Worm (Caenorhabditis elegans) whole organism, early embryonic: ENCODE data around the gene F25B5.3.

Experiments used
- B0310.2 ChIP-seq: sonication (generic microtip); optimal IDR thresholded peaks from 2 replicates; lab custom pipeline; 2016; ENCODE audit warnings: mild to moderate bottlenecking, missing genetic modification characterization, missing compliant biosample characterization
- F13C5.2 ChIP-seq: sonication (generic microtip); optimal IDR thresholded peaks from 2 replicates; lab custom pipeline; 2017; ENCODE audit warnings: mild to moderate bottlenecking, missing genetic modification characterization, inconsistent platforms, missing compliant biosample characterization
- aly-1 ChIP-seq: sonication (generic microtip); optimal IDR thresholded peaks from 2 replicates; lab custom pipeline; 2016; ENCODE audit warnings: missing genetic modification characterization, missing compliant biosample characterization
- ama-1 ChIP-seq: fragments of 150-350 bp; optimal IDR thresholded peaks from 2 replicates; lab custom pipeline; 2014
- ceh-13 ChIP-seq: fragments of 200-800 bp; sonication (Bioruptor generic); optimal IDR thresholded peaks from 2 replicates; lab custom pipeline; 2018; ENCODE audit warnings: mild to moderate bottlenecking, missing genetic modification characterization, missing compliant biosample characterization
- ceh-36 ChIP-seq: sonication (generic microtip); optimal IDR thresholded peaks from 2 replicates; lab custom pipeline; 2016; ENCODE audit warnings: missing genetic modification characterization, inconsistent platforms, missing compliant biosample characterization
- ets-7 ChIP-seq: sonication (generic microtip); optimal IDR thresholded peaks from 2 replicates; lab custom pipeline; 2016; ENCODE audit warnings: missing genotype, missing genetic modification characterization, missing compliant biosample characterization
- flt-1 ChIP-seq: fragments of 200-800 bp; sonication (Bioruptor generic); IDR thresholded peaks from 2 replicates; pipeline ENCODE4 v1.3.6; 2022; ENCODE audit warnings: missing genetic modification characterization, missing compliant biosample characterization
- hmbx-1 ChIP-seq: sonication (generic microtip); optimal IDR thresholded peaks from 2 replicates; lab custom pipeline; 2016; ENCODE audit warnings: mild to moderate bottlenecking, missing genetic modification characterization, missing compliant biosample characterization
- hmg-4 ChIP-seq: fragments of 200-800 bp; sonication (Bioruptor generic); optimal IDR thresholded peaks from 2 replicates; lab custom pipeline; 2018; ENCODE audit warnings: mild to moderate bottlenecking, missing genetic modification characterization, missing compliant biosample characterization
- hnd-1 ChIP-seq: sonication (generic microtip); optimal IDR thresholded peaks from 2 replicates; lab custom pipeline; 2016; ENCODE audit warnings: missing genetic modification characterization, missing compliant biosample characterization
- pes-1 ChIP-seq: fragments of 200-800 bp; sonication (Bioruptor generic); IDR thresholded peaks from 2 replicates; pipeline ENCODE4 v1.3.6; 2022; ENCODE audit warnings: missing genetic modification reagents, missing genetic modification characterization, missing compliant biosample characterization
- scrt-1 ChIP-seq: fragments of 200-800 bp; sonication (Bioruptor generic); IDR thresholded peaks from 2 replicates; pipeline ENCODE4 v1.3.6; 2022; ENCODE audit warnings: missing genetic modification characterization, missing compliant biosample characterization
- sea-1 ChIP-seq: fragments of 200-800 bp; sonication (Bioruptor generic); conservative IDR thresholded peaks from 2 replicates; pipeline ENCODE4 v1.3.6; 2022; ENCODE audit warnings: missing genetic modification characterization, missing compliant biosample characterization
- tbx-11 ChIP-seq: fragments of 200-800 bp; sonication (Bioruptor generic); IDR thresholded peaks from 2 replicates; pipeline ENCODE4 v1.3.6; 2022; ENCODE audit warnings: missing genetic modification characterization, missing compliant biosample characterization
- tbx-37 ChIP-seq: fragments of 200-800 bp; sonication (Bioruptor generic); conservative IDR thresholded peaks from 2 replicates; pipeline ENCODE4 v1.3.6; 2022; ENCODE audit warnings: missing genetic modification reagents, missing genetic modification characterization, missing compliant biosample characterization
- tra-4 ChIP-seq: sonication (generic microtip); optimal IDR thresholded peaks from 2 replicates; lab custom pipeline; 2017; ENCODE audit warnings: missing genetic modification characterization, missing compliant biosample characterization

F25B5.3 gene

ce11 chrIII:5965839-5966463 lies 17.3 kb downstream of the F25B5.3 start, which contains the start of gene dct-6:
TSS of gene dct-6 (plus strand) at chrIII:5966413.
- TF ChIP-seq hnd-1 (tag; lab: Kevin White, UChicago) = no peak
- TF ChIP-seq ceh-13 = no peak
- TF ChIP-seq pes-1 = no peak

ce11 chrIII:5967640-5968039 lies 19.0 kb downstream of the F25B5.3 start:
- TF ChIP-seq tbx-37 (GFP tag; lab: Robert Waterston, UW) = no peak
- TF ChIP-seq F13C5.2 (tag; lab: Kevin White, UChicago) = no peak
- no peak for TF ChIP-seq tra-4 (tag; lab: Kevin White, UChicago)
- TF ChIP-seq scrt-1 (GFP tag; lab: Robert Waterston, UW) = no peak
- no peak for TF ChIP-seq aly-1 (tag; lab: Kevin White, UChicago)
- TF ChIP-seq ama-1 = no peak
- no peak for TF ChIP-seq ceh-13
- TF ChIP-seq tbx-11 = no peak
- TF ChIP-seq sea-1 (GFP tag; lab: Robert Waterston, UW) = no peak
- TF ChIP-seq ets-7 (tag; lab: Kevin White, UChicago) = no peak
- no peak for TF ChIP-seq ceh-36 (tag; lab: Kevin White, UChicago)
- TF ChIP-seq pes-1 = no peak
- TF ChIP-seq B0310.2 (tag; lab: Kevin White, UChicago) = no peak
- TF ChIP-seq flt-1 (GFP tag; lab: Robert Waterston, UW) = no peak
- no peak for TF ChIP-seq hnd-1 (tag; lab: Kevin White, UChicago)
- TF ChIP-seq hmbx-1 (tag; lab: Kevin White, UChicago) = no peak

ce11 chrIII:5975005-5975730 lies 26.5 kb downstream of the F25B5.3 start, which contains the start of gene mlp-1:
TSS of gene mlp-1 (minus strand) at chrIII:5975055.
- TF ChIP-seq tra-4 (tag; lab: Kevin White, UChicago) (no peak), hmbx-1 (tag; lab: Kevin White, UChicago) (no peak), ceh-13 (no peak), pes-1 (no peak), hmg-4 (GFP tag; lab: Kevin White, UChicago) (no peak), flt-1 (GFP tag; lab: Robert Waterston, UW) (no peak), ets-7 (tag; lab: Kevin White, UChicago) (no peak), tbx-11 (no peak), tbx-37 (GFP tag; lab: Robert Waterston, UW) (no peak), B0310.2 (tag; lab: Kevin White, UChicago) (no peak)

ce11 chrIII:5976021-5976420 lies 27.3 kb downstream of the F25B5.3 start:
- TF ChIP-seq hmbx-1 (tag; lab: Kevin White, UChicago) (no peak), hmg-4 (GFP tag; lab: Kevin White, UChicago) (no peak), tbx-37 (GFP tag; lab: Robert Waterston, UW) (no peak), flt-1 (GFP tag; lab: Robert Waterston, UW) (no peak), F13C5.2 (tag; lab: Kevin White, UChicago) (no peak)

ce11 chrIII:5980274-5980918 lies 31.7 kb downstream of the F25B5.3 start:
- TF ChIP-seq tbx-11 = no peak
- TF ChIP-seq hmbx-1 (tag; lab: Kevin White, UChicago) = no peak
- TF ChIP-seq hmg-4 (GFP tag; lab: Kevin White, UChicago) = peak; percentile 18
- TF ChIP-seq ets-7 (tag; lab: Kevin White, UChicago) = no peak
- no peak for TF ChIP-seq ceh-13
- no peak for TF ChIP-seq pes-1
- TF ChIP-seq sea-1 (GFP tag; lab: Robert Waterston, UW) = no peak
- TF ChIP-seq ceh-36 (tag; lab: Kevin White, UChicago) = no peak
- TF ChIP-seq tbx-37 (GFP tag; lab: Robert Waterston, UW) = no peak

- TF ChIP-seq ama-1 (no peak), tbx-11 (no peak), flt-1 (GFP tag; lab: Robert Waterston, UW) (no peak), pes-1 (no peak), ceh-36 (tag; lab: Kevin White, UChicago) (no peak), hnd-1 (tag; lab: Kevin White, UChicago) (no peak), tbx-37 (GFP tag; lab: Robert Waterston, UW) (no peak), hmbx-1 (tag; lab: Kevin White, UChicago) (no peak), aly-1 (tag; lab: Kevin White, UChicago) (no peak), tra-4 (tag; lab: Kevin White, UChicago) (no peak), scrt-1 (GFP tag; lab: Robert Waterston, UW) (no peak), hmg-4 (GFP tag; lab: Kevin White, UChicago) (no peak), ceh-13 (no peak), F13C5.2 (tag; lab: Kevin White, UChicago) (no peak), sea-1 (GFP tag; lab: Robert Waterston, UW) (no peak), B0310.2 (tag; lab: Kevin White, UChicago) (no peak), ets-7 (tag; lab: Kevin White, UChicago) (no peak)
These were observed 32.7 kb downstream of the F25B5.3 start for ce11 chrIII:5981407-5981806.

- TF ChIP-seq aly-1 (tag; lab: Kevin White, UChicago) (no peak), flt-1 (GFP tag; lab: Robert Waterston, UW) (no peak)
These were observed 33.3 kb downstream of the F25B5.3 start, which contains the start of gene frm-2 for ce11 chrIII:5982026-5982425. TSS of gene frm-2 (minus strand) at chrIII:5982126.
